Worm (Caenorhabditis elegans): Measurements from ENCODE around the gene F55C9.11.

Gene F55C9.11

DNA sequence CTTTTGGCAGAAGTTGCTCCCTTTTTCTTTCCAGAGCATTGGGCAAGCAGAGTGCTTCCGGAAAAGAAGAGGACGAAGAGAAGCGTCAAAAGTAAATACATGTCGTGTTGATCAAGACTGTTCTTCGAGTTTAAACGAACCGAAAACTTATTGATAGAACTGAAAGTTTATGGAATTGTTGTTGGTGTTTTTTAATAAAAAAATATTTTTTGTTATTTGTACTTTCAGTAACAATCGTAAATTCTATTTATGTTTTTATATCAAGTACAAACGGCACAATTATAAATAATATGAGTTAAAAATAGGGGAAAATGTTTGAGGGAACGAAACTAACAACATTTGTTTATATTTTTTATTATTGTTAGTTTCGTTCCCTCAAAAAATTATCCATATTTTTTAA is 51.8 kb downstream of the F55C9.11 start, which contains the start of gene F21D9.3:
TSS of gene F21D9.3 (minus strand) at position 101 of the 400 bp plus-strand sequence.
- TF ChIP-seq unc-62 (GFP tag; optimal IDR thresholded peaks at IDR 0.05), result no peak

All from whole organism, dauer.